Fruit fly (Drosophila melanogaster) whole organism, prepupa: ENCODE measurements around the gene Antdh.

Experiments used
- CG10631 ChIP-seq: fragments of 200-800 bp; sonication (Bioruptor generic); optimal IDR thresholded peaks from 2 replicates; lab custom pipeline; 2016; ENCODE audit warnings: missing biosample characterization, missing genetic modification characterization
- CG11294 ChIP-seq: fragments of 200-800 bp; sonication (Bioruptor generic); IDR thresholded peaks from 2 replicates; pipeline ENCODE4 v1.3.6; 2022; ENCODE audit warnings: missing biosample characterization, missing genetic modification characterization
- CG11762 ChIP-seq: fragments of 200-800 bp; sonication (Bioruptor generic); optimal IDR thresholded peaks from 3 replicates; lab custom pipeline; 2016; ENCODE audit warnings: missing biosample characterization, missing genetic modification characterization; ENCODE audit not compliant: insufficient read depth
- CG15336 ChIP-seq: fragments of 200-800 bp; sonication (Bioruptor generic); IDR thresholded peaks from 2 replicates; pipeline ENCODE4 v1.3.6; 2022; ENCODE audit warnings: missing biosample characterization, missing genetic modification characterization
- CG1621 ChIP-seq: fragments of 200-800 bp; sonication (Bioruptor generic); optimal IDR thresholded peaks from 3 replicates; lab custom pipeline; 2018; ENCODE audit warnings: missing biosample characterization, mild to moderate bottlenecking, missing genetic modification characterization
- CG3032 ChIP-seq: fragments of 200-800 bp; optimal IDR thresholded peaks from 2 replicates; lab custom pipeline; 2019; ENCODE audit warnings: missing biosample characterization, mild to moderate bottlenecking, missing genetic modification characterization, moderate library complexity
- CG31627 ChIP-seq: fragments of 200-800 bp; sonication (Bioruptor generic); optimal IDR thresholded peaks from 3 replicates; lab custom pipeline; 2016; ENCODE audit warnings: missing biosample characterization, missing genetic modification characterization
- CG32006 ChIP-seq: fragments of 200-800 bp; sonication (Bioruptor generic); optimal IDR thresholded peaks from 3 replicates; lab custom pipeline; 2017; ENCODE audit warnings: missing biosample characterization, mild to moderate bottlenecking, missing genetic modification characterization
- CG6163 ChIP-seq: fragments of 200-800 bp; sonication (Bioruptor generic); IDR thresholded peaks from 3 replicates; pipeline ENCODE4 v1.3.6; 2022; ENCODE audit warnings: missing biosample characterization, missing genetic modification characterization
- CG6276 ChIP-seq: fragments of 200-800 bp; sonication (Bioruptor generic); optimal IDR thresholded peaks from 2 replicates; lab custom pipeline; 2017; ENCODE audit warnings: missing biosample characterization, mild to moderate bottlenecking, missing genetic modification characterization
- CG6808 ChIP-seq: fragments of 200-800 bp; sonication (Bioruptor generic); optimal IDR thresholded peaks from 3 replicates; lab custom pipeline; 2017; ENCODE audit warnings: missing biosample characterization, missing genetic modification characterization, mild to moderate bottlenecking, moderate library complexity, missing genetic modification reagents
- CG8119 ChIP-seq: fragments of 200-800 bp; sonication (Bioruptor generic); IDR thresholded peaks from 3 replicates; pipeline ENCODE4 v1.3.6; 2022; ENCODE audit warnings: missing biosample characterization, missing genetic modification characterization
- CG9139 ChIP-seq: fragments of 200-800 bp; sonication (Bioruptor generic); optimal IDR thresholded peaks from 3 replicates; lab custom pipeline; 2017; ENCODE audit warnings: missing biosample characterization, mild to moderate bottlenecking, missing genetic modification characterization
- Eip78C ChIP-seq: fragments of 200-800 bp; sonication (Bioruptor generic); peaks from one replicate; lab custom pipeline; 2016; ENCODE audit warnings: missing biosample characterization, missing genetic modification characterization
- Ets96B ChIP-seq: fragments of 200-800 bp; optimal IDR thresholded peaks from 2 replicates; lab custom pipeline; 2019; ENCODE audit warnings: missing biosample characterization, mild to moderate bottlenecking, missing genetic modification characterization, moderate library complexity
- Hr39 ChIP-seq: fragments of 200-800 bp; sonication (Bioruptor generic); optimal IDR thresholded peaks from 2 replicates; lab custom pipeline; 2016; ENCODE audit warnings: missing biosample characterization, missing genetic modification characterization
- Hr4 ChIP-seq: fragments of 200-800 bp; sonication (Bioruptor generic); optimal IDR thresholded peaks from 3 replicates; lab custom pipeline; 2016; ENCODE audit warnings: missing biosample characterization, missing genetic modification characterization
- Met ChIP-seq: fragments of 200-800 bp; sonication (Bioruptor generic); optimal IDR thresholded peaks from 3 replicates; lab custom pipeline; 2016; ENCODE audit warnings: missing biosample characterization, missing genetic modification characterization
- OdsH ChIP-seq: fragments of 200-800 bp; sonication (Bioruptor generic); optimal IDR thresholded peaks from 3 replicates; lab custom pipeline; 2016; ENCODE audit warnings: missing biosample characterization, missing genetic modification characterization
- Sox102F ChIP-seq: fragments of 200-800 bp; sonication (Bioruptor generic); optimal IDR thresholded peaks from 2 replicates; lab custom pipeline; 2016; ENCODE audit warnings: missing biosample characterization, mild to moderate bottlenecking, missing genetic modification characterization
- Sox14 ChIP-seq: fragments of 200-800 bp; sonication (Bioruptor generic); optimal IDR thresholded peaks from 3 replicates; lab custom pipeline; 2016; ENCODE audit warnings: missing biosample characterization, missing genetic modification characterization
- cyc ChIP-seq: fragments of 200-800 bp; sonication (Bioruptor generic); optimal IDR thresholded peaks from 3 replicates; lab custom pipeline; 2016; ENCODE audit warnings: missing biosample characterization, missing genetic modification characterization
- dac ChIP-seq: fragments of 200-800 bp; sonication (Bioruptor generic); optimal IDR thresholded peaks from 2 replicates; lab custom pipeline; 2017; ENCODE audit warnings: missing biosample characterization, mild to moderate bottlenecking, missing genetic modification characterization
- dsx ChIP-seq: fragments of 200-800 bp; optimal IDR thresholded peaks from 3 replicates; lab custom pipeline; 2019; ENCODE audit warnings: missing biosample characterization, mild to moderate bottlenecking, missing genetic modification characterization, moderate library complexity; ENCODE audit not compliant: poor library complexity, severe bottlenecking
- eg ChIP-seq: fragments of 200-800 bp; sonication (Bioruptor generic); IDR thresholded peaks from 3 replicates; pipeline ENCODE4 v1.3.6; 2022; ENCODE audit warnings: missing biosample characterization, missing genetic modification characterization
- esn ChIP-seq: fragments of 200-800 bp; sonication (Bioruptor generic); optimal IDR thresholded peaks from 2 replicates; lab custom pipeline; 2016; ENCODE audit warnings: missing biosample characterization, mild to moderate bottlenecking, missing genetic modification characterization, moderate library complexity
- fkh ChIP-seq: fragments of 200-800 bp; sonication (Bioruptor generic); optimal IDR thresholded peaks from 3 replicates; lab custom pipeline; 2017; ENCODE audit warnings: missing biosample characterization, mild to moderate bottlenecking, missing genetic modification characterization, moderate library complexity
- lz ChIP-seq: fragments of 200-800 bp; sonication (Bioruptor generic); optimal IDR thresholded peaks from 3 replicates; lab custom pipeline; 2016; ENCODE audit warnings: missing biosample characterization, missing genetic modification characterization
- pdm3 ChIP-seq: fragments of 200-800 bp; sonication (Bioruptor generic); optimal IDR thresholded peaks from 3 replicates; lab custom pipeline; 2016; ENCODE audit warnings: missing biosample characterization, missing genetic modification characterization
- salr ChIP-seq, 2 experiments: fragments of 200-800 bp; sonication (Bioruptor generic); optimal IDR thresholded peaks; 3 replicates each; lab custom pipeline; 2016 to 2018; ENCODE audit warnings: missing biosample characterization in 2 of 2, missing genetic modification characterization in 2 of 2, mild to moderate bottlenecking in 1 of 2
- ss ChIP-seq, 2 experiments: fragments of 200-800 bp; sonication (Bioruptor generic); optimal IDR thresholded peaks; 2 replicates in 1 of 2; 3 replicates in 1 of 2; lab custom pipeline; 2017 to 2018; ENCODE audit warnings: mild to moderate bottlenecking in 2 of 2, missing biosample characterization in 2 of 2, missing genetic modification characterization in 2 of 2, moderate library complexity in 1 of 2
- vri ChIP-seq: fragments of 200-800 bp; sonication (Bioruptor generic); optimal IDR thresholded peaks from 3 replicates; lab custom pipeline; 2016; ENCODE audit warnings: missing biosample characterization, mild to moderate bottlenecking, missing genetic modification characterization

The Antdh gene

DNA sequence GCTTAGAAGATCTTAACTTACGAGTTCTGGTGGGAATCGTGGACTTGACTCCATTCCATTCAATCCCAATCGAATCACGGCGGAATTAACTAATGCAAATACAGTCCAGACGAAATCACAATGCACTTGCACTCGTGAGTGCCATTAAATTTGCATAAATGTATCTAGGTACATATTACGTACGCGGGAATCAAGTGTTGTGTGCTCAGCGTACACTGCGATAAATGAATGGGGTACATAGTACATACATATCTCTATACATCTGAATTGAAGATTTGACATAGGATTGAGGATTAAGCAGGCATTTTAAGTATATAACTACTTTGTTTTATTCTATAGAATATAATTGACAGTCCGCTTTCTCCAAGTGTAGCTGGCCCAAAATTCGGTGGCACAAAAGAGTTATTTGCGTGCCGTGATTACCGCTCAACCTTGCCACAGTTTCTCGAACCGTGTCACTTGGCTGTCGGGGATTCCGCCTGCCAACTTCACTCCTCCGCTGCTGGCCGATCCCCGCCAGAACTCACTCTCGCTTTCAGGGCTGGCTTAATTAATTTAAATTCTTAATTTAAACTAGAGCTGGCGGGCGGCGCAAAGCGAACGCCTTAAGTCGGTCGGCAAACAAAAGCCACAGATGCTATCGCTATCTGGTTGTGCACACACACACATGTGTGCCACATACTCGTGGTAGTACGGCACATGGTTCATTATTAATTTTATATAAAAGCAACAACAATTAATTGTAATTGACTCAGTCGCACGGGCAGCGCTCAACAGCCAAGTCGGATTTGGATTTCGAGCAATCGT lies 26.9 kb downstream of the Antdh start, which contains the start of the genes CG15199 and CG15202:
TSS of gene CG15199 (minus strand) at position 51 of the 807 bp plus-strand sequence.
TSS of gene CG15202 (plus strand) at position 757 of the 807 bp plus-strand sequence.
- TF ChIP-seq Sox102F (GFP tag; lab: Kevin White, UChicago) (no peak), CG31627 (no peak), Met (peak; percentile 4), Eip78C (GFP tag; lab: Kevin White, UChicago) (peak; percentile 68), esn (GFP tag; lab: Kevin White, UChicago) (no peak)

DNA sequence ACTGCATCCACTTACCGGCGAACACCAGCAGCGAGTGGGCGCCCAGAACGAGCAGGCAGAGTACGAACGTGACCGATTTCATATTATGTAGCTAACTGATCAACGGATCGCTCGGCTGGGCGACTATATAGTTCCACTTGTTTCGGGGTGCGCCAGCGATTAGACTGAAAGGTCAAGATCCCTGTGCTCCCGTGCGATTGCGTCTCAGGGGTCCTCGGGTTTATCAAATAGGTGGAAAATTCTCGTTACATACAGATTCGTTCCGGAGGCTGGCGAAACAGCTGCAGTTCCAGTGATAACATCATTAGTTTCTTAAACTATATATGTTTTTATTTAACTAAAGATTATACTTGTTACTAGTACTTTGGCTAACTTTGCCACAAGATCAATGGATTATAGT lies 28.7 kb downstream of the Antdh start, which contains the start of gene ssp7:
TSS of gene ssp7 (minus strand) at position 101 of the 400 bp plus-strand sequence.
- TF ChIP-seq lz (GFP tag; lab: Kevin White, UChicago) (no peak), CG6276 (GFP tag; lab: Kevin White, UChicago) (no peak), CG6163 (GFP tag; lab: Robert Waterston, UW) (no peak), CG11762 (GFP tag; lab: Kevin White, UChicago) (no peak), salr (GFP tag; optimal IDR thresholded peaks at IDR 0.05; lab: Kevin White, UChicago) (no peak), dac (GFP tag; lab: Kevin White, UChicago) (no peak), Hr4 (GFP tag; lab: Kevin White, UChicago) (no peak), Met (no peak), Ets96B (no peak), CG3032 (tag; lab: Kevin White, UChicago) (no peak), CG11294 (GFP tag; lab: Robert Waterston, UW) (no peak), fkh (GFP tag; lab: Kevin White, UChicago) (no peak), eg (GFP tag; lab: Robert Waterston, UW) (no peak), CG9139 (GFP tag; lab: Kevin White, UChicago) (no peak), ss (GFP tag; optimal IDR thresholded peaks at IDR 0.05; lab: Kevin White, UChicago) (no peak)

DNA sequence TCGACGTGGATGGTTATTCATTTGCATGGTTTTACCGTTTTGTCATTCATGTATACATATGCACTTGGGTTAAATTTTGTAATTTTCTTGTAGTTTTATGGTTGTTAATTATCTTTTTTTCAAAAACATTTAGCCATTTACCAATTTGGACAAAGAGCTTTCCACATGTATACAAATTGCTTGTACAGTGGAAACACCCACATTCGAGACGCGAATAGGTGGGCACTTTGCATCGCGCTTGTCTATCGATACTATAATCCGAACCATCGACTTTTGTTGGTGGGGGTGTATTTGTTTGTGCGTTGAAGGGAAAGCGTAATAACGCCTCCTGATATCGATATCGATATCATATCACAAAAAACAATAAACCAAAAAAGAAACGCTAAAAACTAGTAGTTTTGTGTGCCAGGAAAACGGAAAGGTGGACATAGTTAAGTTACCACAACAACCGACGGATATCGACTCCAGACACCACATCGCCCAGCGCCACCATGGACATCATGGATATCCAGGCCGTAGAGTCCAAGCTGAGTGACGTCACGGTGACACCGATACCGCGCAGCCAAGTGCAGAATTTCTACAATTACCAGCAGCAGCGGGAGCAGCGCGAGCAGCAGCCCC lies 31.2 kb downstream of the Antdh start, which contains the start of gene CDK2AP1:
TSS of gene CDK2AP1 (plus strand) at position 294 of the 621 bp plus-strand sequence.
- TF ChIP-seq dsx (GFP tag; lab: Kevin White, UChicago), result peak; percentile 10
- TF ChIP-seq vri, result peak; percentile 18
- peak; percentile 6 for TF ChIP-seq fkh (GFP tag; lab: Kevin White, UChicago)
- TF ChIP-seq OdsH (GFP tag; lab: Kevin White, UChicago), result peak; percentile 3
- peak; percentile 30 for TF ChIP-seq pdm3 (GFP tag; lab: Kevin White, UChicago)
- TF ChIP-seq CG32006, result peak; percentile 7
- TF ChIP-seq CG10631 (GFP tag; lab: Kevin White, UChicago), result peak; percentile 12
- peak; percentile 34 for TF ChIP-seq Hr39 (GFP tag; lab: Kevin White, UChicago)
- TF ChIP-seq CG8119 (GFP tag; lab: Robert Waterston, UW), result no peak
- peak; percentile 36 for TF ChIP-seq CG31627
- peak; percentile 30 for TF ChIP-seq CG3032 (tag; lab: Kevin White, UChicago)
- no peak for TF ChIP-seq CG15336 (GFP tag; lab: Robert Waterston, UW)
- peak; percentile 7 for TF ChIP-seq cyc (GFP tag; lab: Kevin White, UChicago)
- TF ChIP-seq Sox14, result peak; percentile 54
- TF ChIP-seq CG1621 (tag; lab: Kevin White, UChicago), result peak; percentile 74
- no peak for TF ChIP-seq ss (GFP tag; optimal IDR thresholded peaks at IDR 0.05; lab: Kevin White, UChicago)
- TF ChIP-seq CG6808, result no peak
- TF ChIP-seq, all 60 proteins: peak for 13
